Worm (Caenorhabditis elegans) whole organism, late embryonic: ENCODE data around the gene F25E2.3.

Experiments used
- ama-1 ChIP-seq: fragments of 150-350 bp; optimal IDR thresholded peaks from 2 replicates; lab custom pipeline; 2014
- ceh-14 ChIP-seq: sonication (generic microtip); optimal IDR thresholded peaks from 2 replicates; lab custom pipeline; 2016; ENCODE audit warnings: missing genotype, missing genetic modification characterization, missing compliant biosample characterization
- ceh-31 ChIP-seq: sonication (generic microtip); optimal IDR thresholded peaks from 2 replicates; lab custom pipeline; 2016; ENCODE audit warnings: missing genetic modification characterization, missing compliant biosample characterization
- dve-1 ChIP-seq: sonication (generic microtip); optimal IDR thresholded peaks from 2 replicates; lab custom pipeline; 2017; ENCODE audit warnings: antibody characterized with exemption, mild to moderate bottlenecking, missing genetic modification characterization, missing compliant biosample characterization
- hlh-13 ChIP-seq: fragments of 200-800 bp; sonication (Bioruptor generic); optimal IDR thresholded peaks from 2 replicates; lab custom pipeline; 2018; ENCODE audit warnings: mild to moderate bottlenecking, missing genetic modification characterization, missing compliant biosample characterization
- nfya-1 ChIP-seq: sonication (generic microtip); optimal IDR thresholded peaks from 2 replicates; lab custom pipeline; 2017; ENCODE audit warnings: missing genetic modification characterization, mild to moderate bottlenecking, missing compliant biosample characterization, antibody characterized with exemption, moderate library complexity
- nhr-11 ChIP-seq: fragments of 150-350 bp; optimal IDR thresholded peaks from 2 replicates; lab custom pipeline; 2014; ENCODE audit warnings: missing biosample characterization, missing genetic modification characterization
- zip-5 ChIP-seq: sonication (generic microtip); optimal IDR thresholded peaks from 2 replicates; lab custom pipeline; 2016; ENCODE audit warnings: missing genetic modification characterization, missing compliant biosample characterization

- no peak for TF ChIP-seq hlh-13 (GFP tag; lab: Kevin White, UChicago)
- no peak for TF ChIP-seq dve-1 (tag; lab: Kevin White, UChicago)
- no peak for TF ChIP-seq ama-1 (lab: Kevin White, UChicago)
- TF ChIP-seq ceh-14 (tag; lab: Kevin White, UChicago), result no peak
- no peak for TF ChIP-seq ceh-31 (tag; lab: Kevin White, UChicago)
- TF ChIP-seq nfya-1, result no peak
- no peak for TF ChIP-seq zip-5 (tag; lab: Kevin White, UChicago)
- TF ChIP-seq nhr-11 (tag; lab: Kevin White, UChicago), result no peak
These were observed 15.6 kb upstream of the F25E2.3 start, which contains the start of gene wdr-54 for ce11 chrX:828603-829002.
